Worm (Caenorhabditis elegans): ENCODE measurements around the gene Y43F8B.19.

Y43F8B.19 gene

ce11 chrV:19495587-19495986, 16.5 kb downstream of the Y43F8B.19 start, which contains the start of gene scl-21:
Gene scl-21, minus strand, starts transcription at chrV:19495687.
- TF ChIP-seq F49E8.2 (tag; optimal IDR thresholded peaks at IDR 0.05; ENCODE audit: insufficient read depth) = no peak

- TF ChIP-seq let-607 (tag; optimal IDR thresholded peaks at IDR 0.05) = no peak
- no peak for TF ChIP-seq pbrm-1 (GFP tag; IDR thresholded peaks at IDR 0.05)
- TF ChIP-seq F10E7.11 (tag; optimal IDR thresholded peaks at IDR 0.05) = no peak
- TF ChIP-seq ceh-27 (GFP tag; optimal IDR thresholded peaks at IDR 0.05) = no peak
- TF ChIP-seq D2030.7 (GFP tag; IDR thresholded peaks at IDR 0.05) = no peak
- TF ChIP-seq egrh-3 (GFP tag; IDR thresholded peaks at IDR 0.05) = peak; percentile 72; the same call in 1 of the 2 replicates
- no peak for TF ChIP-seq attf-3 (GFP tag; conservative IDR thresholded peaks at IDR 0.05)
- no peak for TF ChIP-seq ztf-6 (GFP tag; IDR thresholded peaks at IDR 0.05)
- TF ChIP-seq nfya-2 (GFP tag; IDR thresholded peaks at IDR 0.05) = no peak
- TF ChIP-seq lsy-27 (tag; optimal IDR thresholded peaks at IDR 0.05; ENCODE audit: borderline replicate concordance, insufficient read depth) = no peak
- no peak for TF ChIP-seq dox-1 (GFP tag; IDR thresholded peaks at IDR 0.05)
- TF ChIP-seq B0019.2 (GFP tag; conservative IDR thresholded peaks at IDR 0.05) = no peak
- no peak for TF ChIP-seq lin-26 (GFP tag; IDR thresholded peaks at IDR 0.05)
- no peak for TF ChIP-seq egl-44 (GFP tag; IDR thresholded peaks at IDR 0.05)
- TF ChIP-seq somi-1 (GFP tag; optimal IDR thresholded peaks at IDR 0.05) = no peak
- no peak for TF ChIP-seq nhr-27 (tag; optimal IDR thresholded peaks at IDR 0.05)
- no peak for TF ChIP-seq nhr-179 (tag; optimal IDR thresholded peaks at IDR 0.05)
- no peak for TF ChIP-seq B0035.1 (tag; optimal IDR thresholded peaks at IDR 0.05)
- TF ChIP-seq chd-7 (tag; optimal IDR thresholded peaks at IDR 0.05) = no peak
- TF ChIP-seq Y79H2A.3 (GFP tag; conservative IDR thresholded peaks at IDR 0.05) = no peak
- TF ChIP-seq snpc-3.4 (tag; optimal IDR thresholded peaks at IDR 0.05) = no peak
- no peak for TF ChIP-seq ets-4 (GFP tag; optimal IDR thresholded peaks at IDR 0.05)
- TF ChIP-seq tbp1 (GFP tag; optimal IDR thresholded peaks at IDR 0.05) = no peak
- TF ChIP-seq gei-17 (GFP tag; optimal IDR thresholded peaks at IDR 0.05) = no peak
- peak; percentile 83 for TF ChIP-seq zfh-2 (GFP tag; conservative IDR thresholded peaks at IDR 0.05)
- TF ChIP-seq F37B4.10 (GFP tag; IDR thresholded peaks at IDR 0.05) = no peak
- no peak for TF ChIP-seq F55B11.4 (tag; optimal IDR thresholded peaks at IDR 0.05; ENCODE audit: borderline replicate concordance, insufficient read depth)
- no peak for TF ChIP-seq rpc-1 (optimal IDR thresholded peaks at IDR 0.05)
- TF ChIP-seq rpc-1 (tag; optimal IDR thresholded peaks at IDR 0.05) = peak; percentile 22
- no peak for TF ChIP-seq lag-1 (GFP tag; IDR thresholded peaks at IDR 0.05)
- TF ChIP-seq ztf-28 (GFP tag; IDR thresholded peaks at IDR 0.05) = 0 out of 2 replicates have a peak, but pooled peaks have one; percentile 36
- TF ChIP-seq ama-1 (optimal IDR thresholded peaks at IDR 0.05) = no peak
- TF ChIP-seq ama-1 (GFP tag; optimal IDR thresholded peaks at IDR 0.05) = no peak
- no peak for TF ChIP-seq mel-28 (tag; optimal IDR thresholded peaks at IDR 0.05; ENCODE audit: borderline replicate concordance)
- no peak for TF ChIP-seq bed-1 (GFP tag; IDR thresholded peaks at IDR 0.05)
- no peak for TF ChIP-seq akir-1 (GFP tag; optimal IDR thresholded peaks at IDR 0.05)
- no peak for TF ChIP-seq attf-5 (GFP tag; optimal IDR thresholded peaks at IDR 0.05)
- TF ChIP-seq let-526 (GFP tag; IDR thresholded peaks at IDR 0.05) = no peak
- no peak for TF ChIP-seq ZK185.1 (tag; optimal IDR thresholded peaks at IDR 0.05; ENCODE audit: poor library complexity, severe bottlenecking)
- TF ChIP-seq ekl-4 (GFP tag; IDR thresholded peaks at IDR 0.05) = no peak
- TF ChIP-seq dpl-1 (GFP tag; optimal IDR thresholded peaks at IDR 0.05) = no peak
- TF ChIP-seq F23B12.7 (tag; optimal IDR thresholded peaks at IDR 0.05; ENCODE audit: insufficient read depth) = no peak
- no peak for TF ChIP-seq ceh-100 (GFP tag; IDR thresholded peaks at IDR 0.05)
- TF ChIP-seq mcd-1 (GFP tag; IDR thresholded peaks at IDR 0.05) = 0 out of 2 replicates have a peak, but pooled peaks have one; percentile 11
Observed at ce11 chrV:19495145-19495544, 17.0 kb downstream of the Y43F8B.19 start.

Data from whole organism, young adult.